Worm (Caenorhabditis elegans): ENCODE measurements around the gene pnk-4.

pnk-4 gene

DNA sequence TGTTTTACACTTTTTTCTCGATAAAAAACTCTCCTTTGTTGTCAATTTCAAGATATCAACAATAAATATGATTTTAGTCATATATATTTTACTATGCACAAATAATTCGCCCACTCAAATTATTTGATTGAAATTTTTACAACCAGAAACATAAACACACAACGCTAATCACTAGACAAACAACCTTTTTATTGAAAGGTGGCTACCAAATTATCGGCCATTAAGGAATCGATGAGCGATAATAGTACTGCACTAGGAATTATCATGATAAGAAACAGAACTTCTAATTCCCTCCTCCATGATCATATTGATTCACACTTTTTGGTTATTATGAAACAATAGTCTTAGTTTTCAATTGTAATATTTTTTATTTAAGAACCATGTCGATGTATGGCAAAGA is 21.5 kb downstream of the pnk-4 start, which contains the start of gene C42D8.1:
C42D8.1 (plus strand) TSS at position 377 of the 400 bp plus-strand sequence.
- peak; percentile 35 for TF ChIP-seq pha-4 (tag; optimal IDR thresholded peaks at IDR 0.05)
- no peak for TF ChIP-seq nfya-1 (tag; optimal IDR thresholded peaks at IDR 0.05; ENCODE audit: insufficient read depth)
- TF ChIP-seq zag-1 (tag; optimal IDR thresholded peaks at IDR 0.05): no peak
- peak; percentile 89 for TF ChIP-seq pqm-1 (tag; optimal IDR thresholded peaks at IDR 0.05)
- TF ChIP-seq elt-2 (tag; optimal IDR thresholded peaks at IDR 0.05): peak; percentile 84

DNA sequence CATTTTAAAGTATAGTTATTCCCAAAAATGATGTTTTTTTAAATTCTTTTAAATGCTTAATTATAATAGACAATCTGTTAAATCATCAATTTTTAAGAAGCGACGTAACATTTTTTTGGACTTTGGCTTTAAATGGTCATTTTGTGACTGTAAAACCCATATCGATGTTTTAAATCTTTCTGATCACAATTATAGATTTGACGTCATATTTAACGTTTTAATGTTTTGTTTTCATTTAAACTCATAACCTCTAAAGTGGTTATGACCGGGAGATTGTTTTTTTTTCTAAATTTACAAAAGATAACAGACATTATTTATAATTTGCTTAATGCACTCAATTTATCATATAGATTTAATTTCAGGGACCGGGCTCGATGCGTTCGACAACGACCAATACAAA is 24.3 kb downstream of the pnk-4 start:
- TF ChIP-seq pha-4 (tag; optimal IDR thresholded peaks at IDR 0.05) (no peak), eor-1 (tag; optimal IDR thresholded peaks at IDR 0.05) (no peak), egl-27 (tag; optimal IDR thresholded peaks at IDR 0.05) (no peak), fkh-2 (tag; optimal IDR thresholded peaks at IDR 0.05) (no peak), nhr-43 (tag; optimal IDR thresholded peaks at IDR 0.05; ENCODE audit: poor library complexity, severe bottlenecking) (no peak), nhr-23 (tag; optimal IDR thresholded peaks at IDR 0.05) (no peak), daf-12 (tag; optimal IDR thresholded peaks at IDR 0.05) (no peak), R02D3.7 (tag; optimal IDR thresholded peaks at IDR 0.05) (no peak), nhr-25 (tag; optimal IDR thresholded peaks at IDR 0.05) (no peak), jun-1 (tag; optimal IDR thresholded peaks at IDR 0.05) (no peak), nhr-77 (tag; optimal IDR thresholded peaks at IDR 0.05) (no peak), ceh-82 (tag; optimal IDR thresholded peaks at IDR 0.05) (no peak)

DNA sequence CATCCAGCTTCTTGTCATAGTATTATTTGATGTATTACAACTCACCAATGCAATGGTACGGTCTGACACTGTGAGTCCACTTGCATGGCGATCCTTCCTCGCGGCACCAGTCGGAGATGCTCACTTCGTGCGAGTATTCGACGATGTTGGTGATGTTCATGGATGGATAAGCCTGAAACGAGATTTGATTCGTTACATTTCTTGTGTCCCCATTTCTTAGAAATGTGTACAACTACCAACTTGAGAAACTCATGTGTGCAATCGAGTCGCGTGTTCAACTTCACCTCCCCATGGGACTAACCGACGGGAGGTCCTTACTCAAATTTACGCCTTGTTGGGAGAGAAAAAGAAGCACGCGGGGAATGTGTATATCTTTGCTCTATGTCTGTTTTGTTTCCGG is 27.9 kb downstream of the pnk-4 start:
- TF ChIP-seq lin-39 (tag; optimal IDR thresholded peaks at IDR 0.05): peak; percentile 29
- no peak for TF ChIP-seq nhr-43 (tag; optimal IDR thresholded peaks at IDR 0.05; ENCODE audit: poor library complexity, severe bottlenecking)

DNA sequence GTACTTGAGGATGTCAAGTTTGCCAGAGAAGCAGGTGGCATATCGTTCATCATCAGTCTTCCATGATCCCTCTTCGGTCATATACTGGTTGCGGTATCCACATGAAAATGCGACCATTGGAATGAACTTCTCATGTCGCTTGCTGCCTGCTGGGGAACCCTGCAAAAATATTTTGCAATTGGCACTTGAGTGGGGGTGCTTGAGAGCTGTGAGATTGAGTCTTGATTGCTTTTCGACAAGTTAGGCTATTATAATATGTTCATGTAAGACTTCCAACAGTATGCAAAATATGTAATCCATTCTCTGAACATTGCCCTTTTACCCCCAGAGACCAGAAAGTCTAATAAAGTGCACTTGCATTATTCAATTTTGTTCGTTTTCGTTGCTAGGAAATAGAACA is 28.5 kb downstream of the pnk-4 start:
- TF ChIP-seq ama-1 (optimal IDR thresholded peaks at IDR 0.05) (peak; percentile 31), fkh-10 (GFP tag; optimal IDR thresholded peaks at IDR 0.05) (no peak)

DNA sequence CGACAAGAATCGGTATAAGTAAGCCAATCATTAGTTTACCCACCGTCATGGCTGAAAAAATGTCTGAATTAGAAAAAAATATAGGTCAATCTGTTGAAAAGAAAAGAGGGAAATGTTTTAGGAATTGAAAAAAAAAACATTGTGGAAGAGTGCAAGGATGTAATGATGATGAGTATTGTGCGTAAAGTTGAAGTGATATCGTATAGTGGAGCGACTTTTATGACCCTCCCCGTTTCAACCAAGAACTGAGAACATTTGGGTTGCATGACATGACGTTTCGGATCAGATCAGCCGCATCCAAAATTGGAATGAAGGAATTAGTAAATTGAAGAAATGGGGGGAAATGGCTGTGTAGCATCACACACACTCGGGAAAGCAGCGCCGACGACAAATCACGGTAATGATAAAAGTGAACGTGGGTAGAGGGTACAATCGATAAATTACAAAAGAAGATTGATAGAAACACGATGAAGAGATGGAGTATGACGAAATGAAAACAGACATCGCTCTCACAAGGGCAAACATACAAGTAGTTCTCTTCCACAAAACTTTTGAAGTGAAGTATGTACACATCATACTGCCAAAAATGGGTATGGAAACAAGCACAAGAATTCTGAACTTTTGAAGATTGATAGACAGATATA is 29.3 kb downstream of the pnk-4 start, which contains the start of gene apl-1:
apl-1 (minus strand) TSS at position 51 of the 644 bp plus-strand sequence.
- TF ChIP-seq nhr-67 (tag; optimal IDR thresholded peaks at IDR 0.05) (no peak), zag-1 (tag; optimal IDR thresholded peaks at IDR 0.05) (no peak), nhr-25 (tag; optimal IDR thresholded peaks at IDR 0.05) (peak; percentile 43), fkh-10 (GFP tag; optimal IDR thresholded peaks at IDR 0.05) (no peak), pha-4 (tag; optimal IDR thresholded peaks at IDR 0.05) (peak; percentile 46), unc-39 (tag; optimal IDR thresholded peaks at IDR 0.05) (no peak), nhr-23 (tag; optimal IDR thresholded peaks at IDR 0.05) (peak; percentile 48), R02D3.7 (tag; optimal IDR thresholded peaks at IDR 0.05) (no peak), nhr-77 (tag; optimal IDR thresholded peaks at IDR 0.05) (no peak), ama-1 (optimal IDR thresholded peaks at IDR 0.05) (peak; percentile 15), nfya-1 (tag; optimal IDR thresholded peaks at IDR 0.05; ENCODE audit: insufficient read depth) (peak; percentile 28), unc-62 (GFP tag; optimal IDR thresholded peaks at IDR 0.05) (no peak), ceh-16 (tag; optimal IDR thresholded peaks at IDR 0.05) (no peak), nhr-11 (tag; optimal IDR thresholded peaks at IDR 0.05) (no peak), elt-1 (tag; optimal IDR thresholded peaks at IDR 0.05) (no peak), daf-12 (tag; optimal IDR thresholded peaks at IDR 0.05) (no peak), lin-39 (tag; optimal IDR thresholded peaks at IDR 0.05) (no peak), lsy-12 (tag; optimal IDR thresholded peaks at IDR 0.05) (no peak), nhr-43 (tag; optimal IDR thresholded peaks at IDR 0.05; ENCODE audit: poor library complexity, severe bottlenecking) (no peak), mdl-1 (tag; optimal IDR thresholded peaks at IDR 0.05) (no peak), sea-2 (GFP tag; optimal IDR thresholded peaks at IDR 0.05) (no peak), egl-5 (tag; optimal IDR thresholded peaks at IDR 0.05) (no peak), ceh-28 (tag; optimal IDR thresholded peaks at IDR 0.05) (peak; percentile 28)

DNA sequence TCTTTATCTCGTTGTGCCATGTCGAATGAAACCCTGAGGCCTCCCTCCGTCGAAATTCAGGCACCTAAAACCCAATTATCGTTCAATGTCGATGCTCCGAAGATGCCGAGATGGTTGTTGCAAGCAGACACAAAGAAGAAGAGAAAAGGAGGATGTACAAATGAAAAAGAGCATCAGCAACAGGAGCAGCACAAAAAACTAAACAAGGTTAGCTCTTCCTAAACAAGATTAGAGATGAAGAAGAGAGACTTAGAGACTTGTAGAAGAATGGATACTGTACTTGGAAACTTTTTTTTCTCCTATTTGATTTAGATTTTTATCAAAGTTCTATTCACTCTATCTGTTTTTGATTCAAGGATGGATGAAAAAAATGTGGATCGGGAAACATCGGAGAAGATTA is 29.9 kb downstream of the pnk-4 start:
- peak; percentile 85 for TF ChIP-seq fkh-10 (GFP tag; optimal IDR thresholded peaks at IDR 0.05)
- no peak for TF ChIP-seq ceh-9 (tag; optimal IDR thresholded peaks at IDR 0.05)
- TF ChIP-seq ztf-11 (tag; optimal IDR thresholded peaks at IDR 0.05): no peak
- no peak for TF ChIP-seq lsy-12 (tag; optimal IDR thresholded peaks at IDR 0.05)
- no peak for TF ChIP-seq unc-62 (GFP tag; optimal IDR thresholded peaks at IDR 0.05)
- TF ChIP-seq elt-2 (tag; optimal IDR thresholded peaks at IDR 0.05): no peak
- TF ChIP-seq ZK546.5 (tag; optimal IDR thresholded peaks at IDR 0.05): no peak
